Worm (Caenorhabditis elegans): ENCODE measurements around the gene Y43F4A.1.

The Y43F4A.1 gene

DNA sequence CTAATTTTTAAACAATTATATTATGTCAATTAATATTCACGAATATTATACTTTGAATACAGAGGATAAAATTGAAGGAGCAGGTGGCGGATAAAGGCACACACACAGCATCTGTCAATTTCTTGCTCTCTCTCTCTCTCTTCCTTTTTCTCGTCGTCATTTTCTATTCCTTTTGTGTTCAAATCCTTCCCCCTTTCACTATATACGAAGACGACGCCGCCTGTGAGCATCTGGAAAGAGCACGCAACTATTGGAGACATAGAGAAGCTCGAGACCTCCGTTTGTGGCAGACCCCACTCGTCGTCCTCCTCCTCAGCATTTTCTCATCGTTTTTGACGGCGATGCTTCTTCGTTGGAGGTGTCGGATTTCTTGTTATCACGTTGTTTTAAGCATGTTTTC is 35.3 kb downstream of the Y43F4A.1 start (continued):
- no peak for TF ChIP-seq nhr-84 (tag; optimal IDR thresholded peaks at IDR 0.05)
- TF ChIP-seq ama-1 (optimal IDR thresholded peaks at IDR 0.05): no peak
- no peak for TF ChIP-seq ceh-8 (GFP tag; optimal IDR thresholded peaks at IDR 0.05)
- peak; percentile 17 for TF ChIP-seq dsc-1 (tag; optimal IDR thresholded peaks at IDR 0.05)
- TF ChIP-seq skn-1 (tag; optimal IDR thresholded peaks at IDR 0.05): no peak
- TF ChIP-seq mep-1 (tag; optimal IDR thresholded peaks at IDR 0.05): no peak
- TF ChIP-seq lir-3 (tag; optimal IDR thresholded peaks at IDR 0.05; ENCODE audit: poor library complexity): no peak
- TF ChIP-seq pag-3 (tag; optimal IDR thresholded peaks at IDR 0.05; ENCODE audit: borderline replicate concordance, insufficient read depth): no peak
- peak; percentile 31 for TF ChIP-seq nhr-47 (tag; optimal IDR thresholded peaks at IDR 0.05)
- TF ChIP-seq nhr-237 (tag; optimal IDR thresholded peaks at IDR 0.05): no peak
- peak; percentile 39 for TF ChIP-seq nhr-71 (tag; optimal IDR thresholded peaks at IDR 0.05)
- TF ChIP-seq vab-15 (tag; optimal IDR thresholded peaks at IDR 0.05): no peak
- TF ChIP-seq pax-3 (tag; optimal IDR thresholded peaks at IDR 0.05): no peak
- TF ChIP-seq efl-3 (GFP tag; optimal IDR thresholded peaks at IDR 0.05): no peak
- TF ChIP-seq fkh-4 (tag; optimal IDR thresholded peaks at IDR 0.05; ENCODE audit: borderline replicate concordance): no peak
- TF ChIP-seq swsn-7 (tag; optimal IDR thresholded peaks at IDR 0.05): peak; percentile 43
- TF ChIP-seq mab-9 (GFP tag; IDR thresholded peaks at IDR 0.05): no peak
- no peak for TF ChIP-seq lin-13 (GFP tag; optimal IDR thresholded peaks at IDR 0.05)
- TF ChIP-seq fkh-10 (GFP tag; optimal IDR thresholded peaks at IDR 0.05): no peak
- TF ChIP-seq aly-2 (tag; optimal IDR thresholded peaks at IDR 0.05): no peak
- TF ChIP-seq unc-98 (GFP tag; IDR thresholded peaks at IDR 0.05): no peak
- TF ChIP-seq unc-86 (tag; optimal IDR thresholded peaks at IDR 0.05): peak; percentile 37
- TF ChIP-seq lin-35 (GFP tag; optimal IDR thresholded peaks at IDR 0.05): peak in 1 of 2 experiments; percentile 63
- no peak for TF ChIP-seq sptf-1 (tag; optimal IDR thresholded peaks at IDR 0.05)
- TF ChIP-seq sup-37 (GFP tag; optimal IDR thresholded peaks at IDR 0.05): no peak
- peak; percentile 67 for TF ChIP-seq fkh-8 (tag; optimal IDR thresholded peaks at IDR 0.05)

DNA sequence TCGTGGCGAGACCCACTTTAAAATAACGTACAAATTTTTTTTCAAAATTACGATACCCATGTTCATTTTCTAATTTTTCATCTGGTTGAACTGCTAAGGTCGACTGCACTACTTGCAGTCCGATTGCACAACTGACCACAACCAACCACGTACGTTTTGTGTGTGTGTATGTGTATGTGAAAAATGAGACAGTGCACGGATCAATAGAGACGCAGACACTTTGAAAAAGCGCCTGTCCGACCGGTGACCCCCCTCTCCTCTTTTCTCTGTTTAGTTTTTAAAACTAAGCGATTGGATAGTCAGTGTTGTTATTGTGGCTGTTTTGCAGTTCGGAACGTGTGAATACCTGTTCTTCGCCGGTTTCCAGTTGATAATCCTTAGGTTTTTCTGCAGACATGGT is 35.9 kb downstream of the Y43F4A.1 start:
- TF ChIP-seq lin-35 (GFP tag; optimal IDR thresholded peaks at IDR 0.05): peak; percentile 6 to 16
- peak; percentile 39 to 57 for TF ChIP-seq efl-1 (optimal IDR thresholded peaks at IDR 0.05)
- peak; percentile 41 to 91 for TF ChIP-seq efl-1 (GFP tag; optimal IDR thresholded peaks at IDR 0.05 in 1 of 2)
- TF ChIP-seq unc-130 (tag; optimal IDR thresholded peaks at IDR 0.05): peak; percentile 13
- TF ChIP-seq nhr-84 (tag; optimal IDR thresholded peaks at IDR 0.05): no peak
- no peak for TF ChIP-seq nhr-11 (tag; optimal IDR thresholded peaks at IDR 0.05)
- TF ChIP-seq lin-14 (GFP tag; optimal IDR thresholded peaks at IDR 0.05): peak; percentile 82
- no peak for TF ChIP-seq nhr-28 (tag; optimal IDR thresholded peaks at IDR 0.05)
- no peak for TF ChIP-seq ztf-11 (tag; optimal IDR thresholded peaks at IDR 0.05)
- TF ChIP-seq elt-2 (tag; optimal IDR thresholded peaks at IDR 0.05): no peak
- no peak for TF ChIP-seq lin-39 (tag; optimal IDR thresholded peaks at IDR 0.05)
- peak in 1 of 6 experiments; percentile 24 for TF ChIP-seq elt-3 (tag; optimal IDR thresholded peaks at IDR 0.05)
- no peak for TF ChIP-seq unc-62 (GFP tag; optimal IDR thresholded peaks at IDR 0.05)
- peak; percentile 14 for TF ChIP-seq blmp-1 (tag; optimal IDR thresholded peaks at IDR 0.05)
- no peak for TF ChIP-seq ceh-90 (tag; optimal IDR thresholded peaks at IDR 0.05)
- TF ChIP-seq pqm-1 (tag; optimal IDR thresholded peaks at IDR 0.05): no peak
- peak; percentile 46 for TF ChIP-seq snu-23 (GFP tag; optimal IDR thresholded peaks at IDR 0.05)
- no peak for TF ChIP-seq tlp-1 (tag; optimal IDR thresholded peaks at IDR 0.05)
- no peak for TF ChIP-seq unc-86 (tag; optimal IDR thresholded peaks at IDR 0.05)
- no peak for TF ChIP-seq ama-1 (optimal IDR thresholded peaks at IDR 0.05)
- no peak for TF ChIP-seq fos-1 (tag; optimal IDR thresholded peaks at IDR 0.05)
- peak; percentile 37 for TF ChIP-seq nhr-71 (tag; optimal IDR thresholded peaks at IDR 0.05)
- TF ChIP-seq egl-13 (tag; optimal IDR thresholded peaks at IDR 0.05): no peak
- TF ChIP-seq aha-1 (tag; optimal IDR thresholded peaks at IDR 0.05): no peak
- TF ChIP-seq nhr-20 (tag; optimal IDR thresholded peaks at IDR 0.05): peak; percentile 20
- no peak for TF ChIP-seq C04F5.9 (tag; optimal IDR thresholded peaks at IDR 0.05)
- peak in 1 of 2 experiments; percentile 16 for TF ChIP-seq lsy-2 (tag; optimal IDR thresholded peaks at IDR 0.05)
- no peak for TF ChIP-seq hlh-4 (tag; optimal IDR thresholded peaks at IDR 0.05)
- TF ChIP-seq pag-3 (tag; optimal IDR thresholded peaks at IDR 0.05; ENCODE audit: borderline replicate concordance, insufficient read depth): no peak
- peak; percentile 35 for TF ChIP-seq mep-1 (tag; optimal IDR thresholded peaks at IDR 0.05)
- TF ChIP-seq aly-2 (tag; optimal IDR thresholded peaks at IDR 0.05): no peak
- no peak for TF ChIP-seq lir-3 (tag; optimal IDR thresholded peaks at IDR 0.05; ENCODE audit: poor library complexity)
- no peak; the same call in 1 of the 2 replicates for TF ChIP-seq nhr-19 (GFP tag; conservative IDR thresholded peaks at IDR 0.05)
- TF ChIP-seq ceh-88 (GFP tag; IDR thresholded peaks at IDR 0.05): no peak
- TF ChIP-seq skn-1 (tag; optimal IDR thresholded peaks at IDR 0.05): no peak
- no peak for TF ChIP-seq ceh-8 (GFP tag; optimal IDR thresholded peaks at IDR 0.05)
- no peak for TF ChIP-seq isw-1 (GFP tag; IDR thresholded peaks at IDR 0.05)
